Fruit fly (Drosophila melanogaster) whole organism, embryonic: ENCODE data around the gene Rpn9.

Source experiments
- Antp ChIP-seq: fragments of 200-800 bp; sonication (Bioruptor generic); optimal IDR thresholded peaks from 3 replicates; lab custom pipeline; 2016; ENCODE audit warnings: missing biosample characterization, missing genetic modification characterization
- Asciz ChIP-seq: fragments of 200-800 bp; sonication (Bioruptor generic); optimal IDR thresholded peaks from 2 replicates; lab custom pipeline; 2017; ENCODE audit warnings: missing biosample characterization, mild to moderate bottlenecking, missing genetic modification characterization, missing genetic modification reagents
- Atf3 ChIP-seq: fragments of 200-800 bp; sonication (Bioruptor generic); optimal IDR thresholded peaks from 3 replicates; lab custom pipeline; 2016; ENCODE audit warnings: missing biosample characterization, missing genetic modification characterization
- Awh ChIP-seq: fragments of 200-800 bp; sonication (Bioruptor generic); IDR thresholded peaks from 2 replicates; pipeline ENCODE4, ENCODE4 v1.3.6; 2022; ENCODE audit warnings: missing biosample characterization, missing genetic modification characterization
- CG10654 ChIP-seq: fragments of 200-800 bp; sonication (Bioruptor generic); optimal IDR thresholded peaks from 2 replicates; lab custom pipeline; 2016; ENCODE audit warnings: missing biosample characterization, missing genetic modification characterization
- CG11093 ChIP-seq: fragments of 200-800 bp; sonication (Bioruptor generic); IDR thresholded peaks from 3 replicates; pipeline ENCODE4 v1.3.6; 2022; ENCODE audit warnings: missing biosample characterization, missing genetic modification characterization
- CG11247 ChIP-seq: fragments of 200-800 bp; sonication (Bioruptor generic); IDR thresholded peaks from 2 replicates; pipeline ENCODE4 v1.3.6; 2022; ENCODE audit warnings: missing biosample characterization, missing genetic modification characterization
- CG11560 ChIP-seq: fragments of 200-800 bp; sonication (Bioruptor generic); IDR thresholded peaks from 3 replicates; pipeline ENCODE4 v1.3.6; 2022; ENCODE audit warnings: missing biosample characterization, missing genetic modification characterization
- CG1233 ChIP-seq: fragments of 200-800 bp; sonication (Bioruptor generic); optimal IDR thresholded peaks from 4 replicates; lab custom pipeline; 2018; ENCODE audit warnings: missing biosample characterization, mild to moderate bottlenecking, missing genetic modification characterization
- CG13123 ChIP-seq: fragments of 200-800 bp; sonication (Bioruptor generic); optimal IDR thresholded peaks from 2 replicates; lab custom pipeline; 2016; ENCODE audit warnings: missing biosample characterization, missing genetic modification characterization
- CG13775 ChIP-seq: fragments of 200-800 bp; sonication (Bioruptor generic); optimal IDR thresholded peaks from 3 replicates; lab custom pipeline; 2017; ENCODE audit warnings: missing biosample characterization, mild to moderate bottlenecking, missing genetic modification characterization
- CG15479 ChIP-seq: fragments of 200-800 bp; sonication (Bioruptor generic); optimal IDR thresholded peaks from 3 replicates; lab custom pipeline; 2019; ENCODE audit warnings: missing biosample characterization, mild to moderate bottlenecking, missing genetic modification characterization, moderate library complexity
- CG16863 ChIP-seq: fragments of 200-800 bp; sonication (Bioruptor generic); optimal IDR thresholded peaks from 3 replicates; lab custom pipeline; 2016; ENCODE audit warnings: missing biosample characterization, missing genetic modification characterization
- CG18011 ChIP-seq: fragments of 200-800 bp; sonication (Bioruptor generic); optimal IDR thresholded peaks from 2 replicates; lab custom pipeline; 2017; ENCODE audit warnings: missing biosample characterization, missing genetic modification characterization, mild to moderate bottlenecking, moderate library complexity, missing genotype
- CG18262 ChIP-seq: fragments of 200-800 bp; optimal IDR thresholded peaks from 3 replicates; lab custom pipeline; 2019; ENCODE audit warnings: missing biosample characterization, mild to moderate bottlenecking, missing genetic modification characterization, moderate library complexity
- CG31441 ChIP-seq: fragments of 200-800 bp; sonication (Bioruptor generic); IDR thresholded peaks from 2 replicates; pipeline ENCODE4 v1.3.6; 2022; ENCODE audit warnings: missing biosample characterization, missing genetic modification characterization
- CG32532 ChIP-seq: fragments of 200-800 bp; sonication (Bioruptor generic); IDR thresholded peaks from 2 replicates; pipeline ENCODE4 v1.3.6; 2022; ENCODE audit warnings: missing biosample characterization, missing genetic modification characterization
- CG33213 ChIP-seq: fragments of 200-800 bp; sonication (Bioruptor generic); optimal IDR thresholded peaks from 3 replicates; lab custom pipeline; 2016; ENCODE audit warnings: missing biosample characterization, missing genetic modification characterization
- CG34422 ChIP-seq: fragments of 200-800 bp; sonication (Bioruptor generic); IDR thresholded peaks from 3 replicates; pipeline ENCODE4 v1.3.6; 2022; ENCODE audit warnings: missing biosample characterization, missing genetic modification characterization
- CG4360 ChIP-seq: fragments of 200-800 bp; sonication (Bioruptor generic); IDR thresholded peaks from 2 replicates; pipeline ENCODE4 v1.3.6; 2022; ENCODE audit warnings: missing biosample characterization, missing genetic modification characterization
- CG4854 ChIP-seq: fragments of 200-800 bp; sonication (Bioruptor generic); optimal IDR thresholded peaks from 2 replicates; lab custom pipeline; 2016; ENCODE audit warnings: missing biosample characterization, missing genetic modification characterization, inconsistent platforms
- CG5180 ChIP-seq: fragments of 200-800 bp; sonication (Bioruptor generic); optimal IDR thresholded peaks from 3 replicates; lab custom pipeline; 2017; ENCODE audit warnings: missing biosample characterization, missing genetic modification characterization, mild to moderate bottlenecking, moderate library complexity, missing genetic modification reagents
- CG8089 ChIP-seq: fragments of 200-800 bp; sonication (Bioruptor generic); optimal IDR thresholded peaks from 3 replicates; lab custom pipeline; 2016; ENCODE audit warnings: missing biosample characterization, missing genetic modification characterization
- CG8924 ChIP-seq: fragments of 200-800 bp; optimal IDR thresholded peaks from 3 replicates; lab custom pipeline; 2019; ENCODE audit warnings: missing biosample characterization, mild to moderate bottlenecking, missing genetic modification characterization, moderate library complexity
- CoRest ChIP-seq: fragments of 200-800 bp; sonication (Bioruptor generic); optimal IDR thresholded peaks from 3 replicates; lab custom pipeline; 2018; ENCODE audit warnings: missing biosample characterization, mild to moderate bottlenecking, missing genetic modification characterization, moderate library complexity
- Deaf1 ChIP-seq: fragments of 200-800 bp; optimal IDR thresholded peaks from 3 replicates; lab custom pipeline; 2019; ENCODE audit warnings: missing biosample characterization, mild to moderate bottlenecking, missing genetic modification characterization, moderate library complexity
- Drgx ChIP-seq: fragments of 200-800 bp; sonication (Bioruptor generic); IDR thresholded peaks from 2 replicates; pipeline ENCODE4 v1.3.6; 2022; ENCODE audit warnings: missing biosample characterization, missing genetic modification characterization
- Gsc ChIP-seq: fragments of 200-800 bp; sonication (Bioruptor generic); IDR thresholded peaks from 2 replicates; pipeline ENCODE4 v1.3.6; 2022; ENCODE audit warnings: missing biosample characterization, missing genetic modification characterization
- Lpt ChIP-seq: fragments of >200 bp; optimal IDR thresholded peaks from 2 replicates; lab custom pipeline; 2018; ENCODE audit warnings: missing biosample characterization, missing genetic modification characterization
- MBD-R2 ChIP-seq: fragments of 200-800 bp; sonication (Bioruptor generic); IDR thresholded peaks from 2 replicates; pipeline ENCODE4 v1.3.6; 2022; ENCODE audit warnings: missing biosample characterization, missing genetic modification characterization
- NC2α ChIP-seq: fragments of 200-800 bp; sonication (Bioruptor generic); optimal IDR thresholded peaks from 2 replicates; lab custom pipeline; 2016; ENCODE audit warnings: missing biosample characterization, missing genetic modification characterization
- Rfx ChIP-seq: fragments of 200-800 bp; sonication (Bioruptor generic); IDR thresholded peaks from 2 replicates; pipeline ENCODE4 v1.3.6; 2022; ENCODE audit warnings: missing biosample characterization, missing genetic modification characterization
- Sry-δ ChIP-seq: fragments of 200-800 bp; sonication (Bioruptor generic); optimal IDR thresholded peaks from 2 replicates; lab custom pipeline; 2016; ENCODE audit warnings: missing biosample characterization, missing genetic modification characterization
- TFAM ChIP-seq: fragments of 200-800 bp; sonication (Bioruptor generic); optimal IDR thresholded peaks from 2 replicates; lab custom pipeline; 2017; ENCODE audit warnings: missing biosample characterization, missing genetic modification characterization, inconsistent platforms
- Vsx1 ChIP-seq: fragments of 200-800 bp; sonication (Bioruptor generic); optimal IDR thresholded peaks from 2 replicates; lab custom pipeline; 2017; ENCODE audit warnings: missing biosample characterization, mild to moderate bottlenecking, missing genetic modification characterization, missing genetic modification reagents
- abd-A ChIP-seq: fragments of 200-800 bp; sonication (Bioruptor generic); optimal IDR thresholded peaks from 3 replicates; lab custom pipeline; 2019; ENCODE audit warnings: missing biosample characterization, mild to moderate bottlenecking, missing genetic modification characterization, moderate library complexity
- bab2 ChIP-seq: fragments of 200-800 bp; sonication (Bioruptor generic); optimal IDR thresholded peaks from 2 replicates; lab custom pipeline; 2016; ENCODE audit warnings: missing biosample characterization, missing genetic modification characterization
- bsh ChIP-seq, 2 experiments: fragments of 200-800 bp; sonication (Bioruptor generic); optimal IDR thresholded peaks; 2 replicates each; lab custom pipeline; 2017 to 2018; ENCODE audit warnings: mild to moderate bottlenecking in 2 of 2, missing biosample characterization in 2 of 2, missing genetic modification characterization in 2 of 2, moderate library complexity in 1 of 2
- cad ChIP-seq: fragments of >200 bp; optimal IDR thresholded peaks from 2 replicates; lab custom pipeline; 2017; ENCODE audit warnings: missing biosample characterization, missing genetic modification characterization
- ci ChIP-seq: fragments of 200-800 bp; sonication (Bioruptor generic); IDR thresholded peaks from 3 replicates; pipeline ENCODE4 v1.3.6; 2022; ENCODE audit warnings: missing biosample characterization, missing genetic modification characterization
- crc ChIP-seq: fragments of 200-800 bp; sonication (Bioruptor generic); optimal IDR thresholded peaks from 2 replicates; lab custom pipeline; 2016; ENCODE audit warnings: missing biosample characterization, missing genetic modification characterization
- crp ChIP-seq, 2 experiments: fragments of 200-800 bp; sonication (Bioruptor generic); optimal IDR thresholded peaks; 2 replicates in 1 of 2; 3 replicates in 1 of 2; lab custom pipeline; 2017; ENCODE audit warnings: missing biosample characterization in 2 of 2, missing genetic modification characterization in 2 of 2, mild to moderate bottlenecking in 1 of 2, moderate library complexity in 1 of 2
- fd96Cb ChIP-seq: fragments of 200-800 bp; sonication (Bioruptor generic); optimal IDR thresholded peaks from 2 replicates; lab custom pipeline; 2018; ENCODE audit warnings: missing biosample characterization, mild to moderate bottlenecking, missing genetic modification characterization, moderate library complexity
- grn ChIP-seq: fragments of 200-800 bp; sonication (Bioruptor generic); optimal IDR thresholded peaks from 3 replicates; lab custom pipeline; 2017; ENCODE audit warnings: missing biosample characterization, missing genetic modification characterization
- hb ChIP-seq: fragments of 200-800 bp; sonication (Bioruptor generic); IDR thresholded peaks from 3 replicates; pipeline ENCODE4 v1.3.6; 2022; ENCODE audit warnings: missing biosample characterization, missing genetic modification characterization; ENCODE audit not compliant: partially characterized antibody
- mam ChIP-seq: fragments of 200-800 bp; sonication (Bioruptor generic); optimal IDR thresholded peaks from 3 replicates; lab custom pipeline; 2016; ENCODE audit warnings: missing biosample characterization, missing genetic modification characterization
- nau ChIP-seq: fragments of 200-800 bp; sonication (Bioruptor generic); optimal IDR thresholded peaks from 3 replicates; lab custom pipeline; 2017; ENCODE audit warnings: missing biosample characterization, mild to moderate bottlenecking, missing genetic modification characterization, missing genetic modification reagents
- pho ChIP-seq: fragments of 200-800 bp; sonication (Bioruptor generic); optimal IDR thresholded peaks from 2 replicates; lab custom pipeline; 2016; ENCODE audit warnings: missing biosample characterization, missing genetic modification characterization
- seq ChIP-seq: fragments of 200-800 bp; sonication (Bioruptor generic); IDR thresholded peaks from 2 replicates; pipeline ENCODE4 v1.3.6; 2022; ENCODE audit warnings: missing biosample characterization, missing genetic modification characterization
- sqz ChIP-seq: fragments of 200-800 bp; sonication (Bioruptor generic); optimal IDR thresholded peaks from 3 replicates; lab custom pipeline; 2018; ENCODE audit warnings: missing biosample characterization, mild to moderate bottlenecking, missing genetic modification characterization
- tgo ChIP-seq: fragments of 200-800 bp; sonication (Bioruptor generic); IDR thresholded peaks from 3 replicates; pipeline ENCODE4 v1.3.6; 2022; ENCODE audit warnings: missing biosample characterization, missing genetic modification characterization
- vfl ChIP-seq: fragments of 200-800 bp; sonication (Bioruptor generic); optimal IDR thresholded peaks from 2 replicates; lab custom pipeline; 2016; ENCODE audit warnings: missing biosample characterization, missing genetic modification characterization

Rpn9 gene

DNA sequence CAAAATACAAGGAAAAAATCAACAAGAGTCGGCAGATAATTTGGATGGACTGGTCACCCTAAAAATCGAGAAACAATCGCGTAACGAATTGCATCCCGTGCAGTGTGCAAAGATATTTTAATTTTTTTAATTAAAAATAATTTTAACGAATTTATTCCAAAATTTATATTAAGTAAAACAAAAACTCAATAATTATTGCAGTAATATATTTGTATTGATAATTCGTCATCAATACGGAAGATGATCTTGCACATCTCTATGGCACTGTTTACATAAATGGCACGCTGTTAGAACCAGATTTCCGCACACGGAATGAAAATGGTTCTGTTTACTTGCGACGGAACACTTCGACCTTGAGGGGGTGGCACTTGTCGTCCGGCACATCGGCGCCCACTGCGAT, 39.5 kb upstream of the Rpn9 start, which contains the start of gene tst (continued):
- TF ChIP-seq vfl (GFP tag; lab: Kevin White, UChicago), result peak; percentile 35
- peak in 1 of 2 experiments; percentile 33 for TF ChIP-seq crp (GFP tag; optimal IDR thresholded peaks at IDR 0.05; lab: Kevin White, UChicago)
- no peak for TF ChIP-seq TFAM (GFP tag; lab: Kevin White, UChicago)
- peak; percentile 93 for TF ChIP-seq fd96Cb (tag; lab: Kevin White, UChicago)
- peak; percentile 91 for TF ChIP-seq CG10654 (GFP tag; lab: Kevin White, UChicago)
- peak; percentile 91 for TF ChIP-seq CG11560 (tag; lab: Robert Waterston, UW)
- TF ChIP-seq Awh (GFP tag; lab: Robert Waterston, UW), result peak; percentile 91
- peak; percentile 73 for TF ChIP-seq CG4360 (GFP tag; lab: Robert Waterston, UW)
- TF ChIP-seq nau (GFP tag; lab: Kevin White, UChicago), result no peak
- TF ChIP-seq seq (GFP tag; lab: Robert Waterston, UW), result peak; percentile 88
- peak; percentile 94 for TF ChIP-seq CG18262 (tag; lab: Kevin White, UChicago)
- no peak for TF ChIP-seq cad (GFP tag; lab: Kevin White, UChicago)
- peak; percentile 92 for TF ChIP-seq Gsc
- TF ChIP-seq CG32532 (GFP tag; lab: Robert Waterston, UW), result peak; percentile 98
- TF ChIP-seq Atf3, result no peak
- TF ChIP-seq mam (GFP tag; lab: Kevin White, UChicago), result peak; percentile 63
- TF ChIP-seq Sry-δ, result peak; percentile 44
- TF ChIP-seq CG8924 (tag; lab: Kevin White, UChicago), result peak; percentile 93
- TF ChIP-seq CG16863 (GFP tag; lab: Kevin White, UChicago), result peak; percentile 24
- TF ChIP-seq bsh (GFP tag; optimal IDR thresholded peaks at IDR 0.05; lab: Kevin White, UChicago), result peak; percentile 44 to 93
- TF ChIP-seq NC2α (GFP tag; lab: Kevin White, UChicago), result no peak
- peak; percentile 98 for TF ChIP-seq Rfx
- no peak for TF ChIP-seq hb (GFP tag; lab: Robert Waterston, UW)
- peak; percentile 24 for TF ChIP-seq CG33213
- no peak for TF ChIP-seq CG15479 (GFP tag; lab: Kevin White, UChicago)
- peak; percentile 97 for TF ChIP-seq CG31441 (GFP tag; lab: Robert Waterston, UW)
- TF ChIP-seq abd-A (tag; lab: Kevin White, UChicago), result no peak
- TF ChIP-seq crc, result no peak
- no peak for TF ChIP-seq CG5180 (GFP tag; lab: Kevin White, UChicago)
- TF ChIP-seq CG13123 (GFP tag; lab: Kevin White, UChicago), result peak; percentile 87
- TF ChIP-seq CG11093, result peak; percentile 94
- no peak for TF ChIP-seq Asciz (GFP tag; lab: Kevin White, UChicago)
- peak; percentile 42 for TF ChIP-seq CG18011
- TF ChIP-seq MBD-R2 (GFP tag; lab: Robert Waterston, UW), result peak; percentile 97
- TF ChIP-seq Deaf1, result no peak
- no peak for TF ChIP-seq grn
- no peak for TF ChIP-seq CG4854 (GFP tag; lab: Kevin White, UChicago)
- peak; percentile 35 for TF ChIP-seq bab2 (GFP tag; lab: Kevin White, UChicago)
- TF ChIP-seq Lpt (GFP tag; lab: Kevin White, UChicago), result no peak
- TF ChIP-seq CG11247 (GFP tag; lab: Robert Waterston, UW), result peak; percentile 96
- peak; percentile 83 for TF ChIP-seq Vsx1 (GFP tag; lab: Kevin White, UChicago)
- TF ChIP-seq pho, result peak; percentile 19
- peak; percentile 91 for TF ChIP-seq ci (GFP tag; lab: Robert Waterston, UW)
- TF ChIP-seq CG13775, result peak; percentile 94
- TF ChIP-seq CG8089, result no peak
- TF ChIP-seq CoRest, result peak; percentile 94
- TF ChIP-seq sqz (GFP tag; lab: Kevin White, UChicago), result no peak
- peak; percentile 25 for TF ChIP-seq Antp (GFP tag; lab: Kevin White, UChicago)
- TF ChIP-seq tgo (GFP tag; lab: Robert Waterston, UW), result peak; percentile 98
- TF ChIP-seq CG34422, result peak; percentile 98
- TF ChIP-seq CG1233 (GFP tag; lab: Kevin White, UChicago), result peak; percentile 86
- TF ChIP-seq Drgx (GFP tag; lab: Robert Waterston, UW), result peak; percentile 94
